Worm (Caenorhabditis elegans) whole organism, L2 larva: ENCODE results near the gene ZK1010.12.
A peak's percentile ranks its signal among the peaks of the same experiment; 100 is the strongest.

Experiments
- C34F6.9 ChIP-seq: fragments of 150-350 bp; optimal IDR thresholded peaks from 2 replicates; lab custom pipeline; 2014; ENCODE audit warnings: missing biosample characterization, missing genetic modification characterization
- F13H6.1 ChIP-seq: sonication (generic microtip); optimal IDR thresholded peaks from 2 replicates; lab custom pipeline; 2016; ENCODE audit warnings: missing genetic modification characterization, missing compliant biosample characterization
- R02D3.7 ChIP-seq: fragments of 150-350 bp; optimal IDR thresholded peaks from 2 replicates; lab custom pipeline; 2014; ENCODE audit warnings: missing biosample characterization, missing genetic modification characterization
- Y55F3AM.14 ChIP-seq: fragments of 200-800 bp; sonication (Bioruptor generic); optimal IDR thresholded peaks from 2 replicates; lab custom pipeline; 2018; ENCODE audit warnings: mild to moderate bottlenecking, missing genetic modification characterization, missing compliant biosample characterization
- ZK546.5 ChIP-seq: sonication (generic microtip); optimal IDR thresholded peaks from 2 replicates; lab custom pipeline; 2017; ENCODE audit warnings: missing biosample characterization, missing genetic modification characterization
- alr-1 ChIP-seq: fragments of 150-350 bp; optimal IDR thresholded peaks from 2 replicates; lab custom pipeline; 2014; ENCODE audit warnings: missing biosample characterization, missing genetic modification characterization
- aly-2 ChIP-seq: fragments of 150-350 bp; optimal IDR thresholded peaks from 2 replicates; lab custom pipeline; 2014; ENCODE audit warnings: missing biosample characterization, missing genetic modification characterization
- ama-1 ChIP-seq: fragments of 150-350 bp; optimal IDR thresholded peaks from 2 replicates; lab custom pipeline; 2018; ENCODE audit warnings: inconsistent platforms
- blmp-1 ChIP-seq: sonication (generic microtip); optimal IDR thresholded peaks from 2 replicates; lab custom pipeline; 2017; ENCODE audit warnings: missing genetic modification characterization, mild to moderate bottlenecking, missing compliant biosample characterization, antibody characterized with exemption, moderate library complexity; ENCODE audit not compliant: insufficient read depth
- ceh-16 ChIP-seq: fragments of 150-350 bp; optimal IDR thresholded peaks from 2 replicates; lab custom pipeline; 2014; ENCODE audit warnings: missing biosample characterization, missing genetic modification characterization
- ceh-82 ChIP-seq: fragments of 150-350 bp; optimal IDR thresholded peaks from 2 replicates; lab custom pipeline; 2014; ENCODE audit warnings: missing biosample characterization, missing genetic modification characterization
- crh-2 ChIP-seq: sonication (generic microtip); optimal IDR thresholded peaks from 2 replicates; lab custom pipeline; 2017; ENCODE audit warnings: missing biosample characterization, missing genetic modification characterization
- dmd-4 ChIP-seq: sonication (generic microtip); optimal IDR thresholded peaks from 2 replicates; lab custom pipeline; 2017; ENCODE audit warnings: missing biosample characterization, missing genetic modification characterization
- egl-27 ChIP-seq: sonication (generic microtip); optimal IDR thresholded peaks from 3 replicates; lab custom pipeline; 2017; ENCODE audit warnings: missing biosample characterization, missing genetic modification reagents, missing genetic modification characterization
- elt-1 ChIP-seq: fragments of 150-350 bp; optimal IDR thresholded peaks from 2 replicates; lab custom pipeline; 2014; ENCODE audit warnings: missing biosample characterization, missing genetic modification characterization
- elt-3 ChIP-seq: sonication (generic microtip); optimal IDR thresholded peaks from 2 replicates; lab custom pipeline; 2017; ENCODE audit warnings: missing biosample characterization, missing genetic modification characterization
- fos-1 ChIP-seq: fragments of 150-350 bp; optimal IDR thresholded peaks from 2 replicates; lab custom pipeline; 2014; ENCODE audit warnings: missing biosample characterization, missing genetic modification characterization
- gmeb-1 ChIP-seq: fragments of 150-350 bp; optimal IDR thresholded peaks from 2 replicates; lab custom pipeline; 2014; ENCODE audit warnings: missing biosample characterization, missing genetic modification characterization
- lin-11 ChIP-seq: fragments of 150-350 bp; sonication (generic microtip); optimal IDR thresholded peaks from 2 replicates; lab custom pipeline; 2014; ENCODE audit warnings: missing biosample characterization, missing genetic modification characterization, inconsistent platforms, mixed read lengths
- lin-13 ChIP-seq: fragments of 150-350 bp; optimal IDR thresholded peaks from 2 replicates; lab custom pipeline; 2014; ENCODE audit warnings: missing biosample characterization, missing genetic modification reagents, missing genetic modification characterization
- lin-39 ChIP-seq: fragments of 150-350 bp; optimal IDR thresholded peaks from 2 replicates; lab custom pipeline; 2014; ENCODE audit warnings: missing biosample characterization, missing genetic modification reagents, missing genetic modification characterization
- lsy-2 ChIP-seq, 2 experiments: fragments of 150-350 bp in 1 of 2; sonication (generic microtip) in 1 of 2; optimal IDR thresholded peaks; 2 replicates each; lab custom pipeline; 2014 to 2017; ENCODE audit warnings: missing biosample characterization in 2 of 2, missing genetic modification characterization in 2 of 2
- mab-5 ChIP-seq: fragments of 150-350 bp; optimal IDR thresholded peaks from 2 replicates; lab custom pipeline; 2014; ENCODE audit warnings: missing biosample characterization, missing genetic modification characterization
- mbf-1 ChIP-seq: sonication (generic microtip); optimal IDR thresholded peaks from 2 replicates; lab custom pipeline; 2017; ENCODE audit warnings: missing biosample characterization, missing genetic modification characterization
- mdl-1 ChIP-seq, 2 experiments: fragments of 150-350 bp in 1 of 2; sonication (generic microtip) in 1 of 2; optimal IDR thresholded peaks; 2 replicates each; lab custom pipeline; 2017; ENCODE audit warnings: missing biosample characterization in 2 of 2, missing genetic modification characterization in 2 of 2
- nhr-10 ChIP-seq: sonication (generic microtip); optimal IDR thresholded peaks from 2 replicates; lab custom pipeline; 2017; ENCODE audit warnings: missing biosample characterization, missing genetic modification characterization
- nhr-11 ChIP-seq: fragments of 150-350 bp; optimal IDR thresholded peaks from 2 replicates; lab custom pipeline; 2014; ENCODE audit warnings: missing biosample characterization, missing genetic modification characterization
- nhr-12 ChIP-seq: fragments of 150-350 bp; optimal IDR thresholded peaks from 2 replicates; lab custom pipeline; 2014; ENCODE audit warnings: missing biosample characterization, missing genetic modification characterization
- nhr-129 ChIP-seq: fragments of 150-350 bp; optimal IDR thresholded peaks from 2 replicates; lab custom pipeline; 2014; ENCODE audit warnings: missing biosample characterization, missing genetic modification characterization
- nhr-21 ChIP-seq: fragments of 150-350 bp; optimal IDR thresholded peaks from 2 replicates; lab custom pipeline; 2014; ENCODE audit warnings: missing biosample characterization, missing genetic modification characterization
- nhr-23 ChIP-seq: fragments of 150-350 bp; optimal IDR thresholded peaks from 2 replicates; lab custom pipeline; 2014; ENCODE audit warnings: missing biosample characterization, missing genetic modification reagents, missing genetic modification characterization
- nhr-237 ChIP-seq: fragments of 150-350 bp; optimal IDR thresholded peaks from 2 replicates; lab custom pipeline; 2014; ENCODE audit warnings: missing biosample characterization, missing genetic modification characterization
- nhr-25 ChIP-seq: fragments of 150-350 bp; sonication (generic microtip); optimal IDR thresholded peaks from 3 replicates; lab custom pipeline; 2014; ENCODE audit warnings: missing biosample characterization, missing genetic modification characterization
- nhr-6 ChIP-seq: fragments of 150-350 bp; optimal IDR thresholded peaks from 2 replicates; lab custom pipeline; 2014; ENCODE audit warnings: missing biosample characterization, missing genetic modification characterization
- nhr-77 ChIP-seq: fragments of 150-350 bp; optimal IDR thresholded peaks from 2 replicates; lab custom pipeline; 2014; ENCODE audit warnings: missing biosample characterization, missing genetic modification characterization
- peb-1 ChIP-seq: fragments of 150-350 bp; optimal IDR thresholded peaks from 2 replicates; lab custom pipeline; 2014; ENCODE audit warnings: missing biosample characterization, missing genetic modification characterization
- sem-4 ChIP-seq: fragments of 150-350 bp; optimal IDR thresholded peaks from 2 replicates; lab custom pipeline; 2014; ENCODE audit warnings: missing biosample characterization, missing genetic modification reagents, missing genetic modification characterization
- skn-1 ChIP-seq: sonication (generic microtip); optimal IDR thresholded peaks from 2 replicates; lab custom pipeline; 2017; ENCODE audit warnings: missing biosample characterization, missing genetic modification characterization
- sma-3 ChIP-seq: sonication (generic microtip); optimal IDR thresholded peaks from 2 replicates; lab custom pipeline; 2016; ENCODE audit warnings: missing genetic modification reagents, missing genetic modification characterization, missing compliant biosample characterization
- sma-9 ChIP-seq, 2 experiments: fragments of 150-350 bp in 1 of 2; sonication (generic microtip) in 1 of 2; optimal IDR thresholded peaks; 2 replicates each; lab custom pipeline; 2014 to 2016; ENCODE audit warnings: missing genetic modification characterization in 2 of 2, mild to moderate bottlenecking in 1 of 2, missing biosample characterization in 1 of 2, missing compliant biosample characterization in 1 of 2, missing genetic modification reagents in 1 of 2, moderate library complexity in 1 of 2
- snpc-4 ChIP-seq: fragments of 150-350 bp; optimal IDR thresholded peaks from 2 replicates; lab custom pipeline; 2014; ENCODE audit warnings: missing biosample characterization, missing genetic modification characterization
- unc-39 ChIP-seq: fragments of 150-350 bp; optimal IDR thresholded peaks from 2 replicates; lab custom pipeline; 2014; ENCODE audit warnings: missing biosample characterization, missing genetic modification characterization
- unc-55 ChIP-seq: fragments of 150-350 bp; sonication (generic microtip); optimal IDR thresholded peaks from 3 replicates; lab custom pipeline; 2014; ENCODE audit warnings: missing biosample characterization, missing genetic modification reagents, missing genetic modification characterization
- unc-62 ChIP-seq: fragments of 150-350 bp; optimal IDR thresholded peaks from 2 replicates; lab custom pipeline; 2014; ENCODE audit warnings: missing biosample characterization, missing genetic modification reagents, missing genetic modification characterization
- zag-1 ChIP-seq: fragments of 150-350 bp; optimal IDR thresholded peaks from 2 replicates; lab custom pipeline; 2014; ENCODE audit warnings: missing biosample characterization, missing genetic modification characterization
- ztf-1 ChIP-seq: fragments of 200-800 bp; sonication (Bioruptor generic); conservative IDR thresholded peaks from 2 replicates; pipeline ENCODE4 v1.3.6; 2022; ENCODE audit warnings: missing genetic modification characterization, missing compliant biosample characterization
- ztf-11 ChIP-seq: sonication (generic microtip); optimal IDR thresholded peaks from 2 replicates; lab custom pipeline; 2017; ENCODE audit warnings: missing biosample characterization, missing genetic modification characterization
- ztf-4 ChIP-seq: fragments of 150-350 bp; optimal IDR thresholded peaks from 2 replicates; lab custom pipeline; 2014; ENCODE audit warnings: missing biosample characterization, missing genetic modification characterization

The ZK1010.12 gene

DNA sequence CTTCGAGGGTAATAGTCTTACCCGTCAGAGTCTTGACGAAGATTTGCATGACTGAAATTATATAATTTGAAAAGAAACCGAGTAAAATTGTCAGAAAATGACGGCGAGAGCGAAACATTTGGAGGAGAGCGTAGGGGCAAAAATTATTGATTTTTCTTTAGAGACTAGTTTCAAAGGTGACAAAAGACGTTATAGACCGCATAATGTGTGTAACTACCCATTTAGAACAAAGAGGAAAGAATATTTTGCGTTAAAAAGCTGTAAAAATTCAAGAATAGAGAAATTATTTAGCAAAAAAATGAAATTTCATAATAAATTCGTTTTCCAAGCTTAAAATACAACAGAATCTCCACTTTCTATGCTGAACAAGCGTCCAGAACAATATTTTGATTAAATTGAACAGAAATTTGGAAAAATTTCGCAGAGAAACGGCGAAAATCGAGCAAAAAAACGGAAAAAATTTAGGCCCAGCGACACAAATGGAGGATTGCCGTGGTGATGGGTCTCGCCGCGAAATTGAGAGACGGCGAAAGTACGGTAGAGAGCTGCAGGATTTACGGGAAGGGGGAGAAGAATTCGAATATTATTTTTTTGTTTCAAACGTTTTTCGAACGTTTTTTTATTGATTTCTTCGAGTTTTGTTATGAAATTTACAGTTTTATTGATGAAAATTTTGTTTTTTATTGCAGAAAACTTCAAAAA is 12.5 kb upstream of the ZK1010.12 start, which contains the start of the genes ubq-2 and frg-1:
ubq-2 (minus strand) TSS at position 51 of the 702 bp plus-strand sequence.
frg-1 (plus strand) TSS at position 690 of the 702 bp plus-strand sequence.
- TF ChIP-seq sem-4 (tag; lab: Kevin White, UChicago) (peak; percentile 97), ztf-4 (tag; lab: Kevin White, UChicago) (peak; percentile 59), skn-1 (no peak), nhr-21 (tag; lab: Kevin White, UChicago) (peak; percentile 86), blmp-1 (tag; lab: Kevin White, UChicago) (no peak), R02D3.7 (tag; lab: Kevin White, UChicago) (peak; percentile 100), lin-13 (GFP tag; lab: Kevin White, UChicago) (peak; percentile 84), crh-2 (tag; lab: Kevin White, UChicago) (peak; percentile 87), mab-5 (peak; percentile 78), lin-11 (peak; percentile 91), sma-3 (GFP tag; lab: Kevin White, UChicago) (peak; percentile 80), mdl-1 (tag; optimal IDR thresholded peaks at IDR 0.05; lab: Kevin White, UChicago) (no peak), alr-1 (tag; lab: Kevin White, UChicago) (no peak), ztf-1 (GFP tag; lab: Robert Waterston, UW) (no peak), sma-9 (GFP tag; optimal IDR thresholded peaks at IDR 0.05; lab: Kevin White, UChicago) (peak; percentile 81), sma-9 (tag; optimal IDR thresholded peaks at IDR 0.05; lab: Kevin White, UChicago) (no peak), ceh-16 (peak; percentile 75), elt-1 (tag; lab: Kevin White, UChicago) (no peak), Y55F3AM.14 (no peak), lin-39 (tag; lab: Kevin White, UChicago) (no peak), egl-27 (peak; percentile 61), nhr-10 (tag; lab: Kevin White, UChicago) (peak; percentile 46), unc-39 (no peak), nhr-77 (tag; lab: Kevin White, UChicago) (no peak), gmeb-1 (peak; percentile 86), peb-1 (no peak), F13H6.1 (tag; lab: Kevin White, UChicago) (peak; percentile 84), unc-62 (no peak), nhr-129 (tag; lab: Kevin White, UChicago) (peak; percentile 78), ceh-82 (tag; lab: Kevin White, UChicago) (no peak), fos-1 (tag; lab: Kevin White, UChicago) (peak; percentile 66), C34F6.9 (tag; lab: Kevin White, UChicago) (peak; percentile 79), snpc-4 (tag; lab: Kevin White, UChicago) (peak; percentile 47), lsy-2 (tag; optimal IDR thresholded peaks at IDR 0.05; lab: Kevin White, UChicago) (peak; percentile 99 to 100), nhr-6 (tag; lab: Kevin White, UChicago) (peak; percentile 48), ama-1 (lab: Kevin White, UChicago) (peak; percentile 69), mbf-1 (tag; lab: Kevin White, UChicago) (no peak), nhr-25 (tag; lab: Kevin White, UChicago) (peak; percentile 83), elt-3 (tag; lab: Kevin White, UChicago) (no peak), ZK546.5 (tag; lab: Kevin White, UChicago) (peak; percentile 37), ztf-11 (tag; lab: Kevin White, UChicago) (no peak), zag-1 (peak; percentile 76), nhr-23 (no peak), nhr-237 (tag; lab: Kevin White, UChicago) (peak; percentile 35), dmd-4 (peak; percentile 12), nhr-11 (tag; lab: Kevin White, UChicago) (no peak), aly-2 (tag; lab: Kevin White, UChicago) (no peak), unc-55 (GFP tag; lab: Kevin White, UChicago) (peak; percentile 91), nhr-12 (tag; lab: Kevin White, UChicago) (no peak)
- TF ChIP-seq, all 48 proteins: peak for 28
